Fruit fly (Drosophila melanogaster): Measurements from ENCODE around the gene CG13299.

The CG13299 gene

dm6 chr3L:6262644-6263404 is 30.7 kb upstream of the CG13299 start, which contains the start of gene Ldh (continued):
- peak; percentile 94 for TF ChIP-seq CG10631 (GFP tag; optimal IDR thresholded peaks at IDR 0.05)
- peak; percentile 96 for TF ChIP-seq achi (GFP tag; optimal IDR thresholded peaks at IDR 0.05)
- TF ChIP-seq vri (GFP tag; optimal IDR thresholded peaks at IDR 0.05), result peak; percentile 93
- peak; percentile 86 for TF ChIP-seq Ets21C (GFP tag; optimal IDR thresholded peaks at IDR 0.05)
- peak; percentile 98 for TF ChIP-seq Met (GFP tag; optimal IDR thresholded peaks at IDR 0.05)
- peak; percentile 97 for TF ChIP-seq acj6 (GFP tag; optimal IDR thresholded peaks at IDR 0.05)
- peak; percentile 86 for TF ChIP-seq fd59A (GFP tag; optimal IDR thresholded peaks at IDR 0.05)
- peak; percentile 90 for TF ChIP-seq CG11902 (GFP tag; optimal IDR thresholded peaks at IDR 0.05)
- peak; percentile 84 for TF ChIP-seq Ets96B (tag; optimal IDR thresholded peaks at IDR 0.05)
- TF ChIP-seq CG6808 (GFP tag; optimal IDR thresholded peaks at IDR 0.05), result peak; percentile 80

dm6 chr3L:6262076-6262504 is 29.9 kb upstream of the CG13299 start:
- TF ChIP-seq Ets96B (tag; optimal IDR thresholded peaks at IDR 0.05), result no peak
- no peak for TF ChIP-seq pdm3 (GFP tag; optimal IDR thresholded peaks at IDR 0.05)
- no peak for TF ChIP-seq CG32006 (GFP tag; optimal IDR thresholded peaks at IDR 0.05)
- no peak for TF ChIP-seq CG8632 (GFP tag; optimal IDR thresholded peaks at IDR 0.05)

dm6 chr3L:6261230-6261629 is 29.1 kb upstream of the CG13299 start:
- no peak for TF ChIP-seq achi (GFP tag; optimal IDR thresholded peaks at IDR 0.05)
- no peak for TF ChIP-seq CG3919 (GFP tag; optimal IDR thresholded peaks at IDR 0.05)
- TF ChIP-seq Eip93F (GFP tag; optimal IDR thresholded peaks at IDR 0.05), result no peak
- no peak for TF ChIP-seq CG31627 (GFP tag; optimal IDR thresholded peaks at IDR 0.05)
- TF ChIP-seq Smox (GFP tag; optimal IDR thresholded peaks at IDR 0.05), result no peak
- no peak for TF ChIP-seq Lpt (GFP tag; optimal IDR thresholded peaks at IDR 0.05)
- no peak for TF ChIP-seq Ets21C (GFP tag; optimal IDR thresholded peaks at IDR 0.05)
- no peak for TF ChIP-seq Hr38 (GFP tag; optimal IDR thresholded peaks at IDR 0.05)
- no peak for TF ChIP-seq CG6163 (GFP tag; IDR thresholded peaks at IDR 0.05)
- no peak for TF ChIP-seq dsx (GFP tag; optimal IDR thresholded peaks at IDR 0.05; ENCODE audit: poor library complexity, severe bottlenecking)
- no peak for TF ChIP-seq CG11902 (GFP tag; optimal IDR thresholded peaks at IDR 0.05)
- TF ChIP-seq lz (GFP tag; optimal IDR thresholded peaks at IDR 0.05), result no peak
- no peak for TF ChIP-seq CG11294 (GFP tag; IDR thresholded peaks at IDR 0.05)
- TF ChIP-seq vri (GFP tag; optimal IDR thresholded peaks at IDR 0.05), result no peak
- TF ChIP-seq ss (GFP tag; optimal IDR thresholded peaks at IDR 0.05), result no peak
- no peak for TF ChIP-seq CG8119 (GFP tag; IDR thresholded peaks at IDR 0.05)
- TF ChIP-seq CG7368 (GFP tag; optimal IDR thresholded peaks at IDR 0.05), result no peak
- TF ChIP-seq Sox102F (GFP tag; optimal IDR thresholded peaks at IDR 0.05), result no peak

- TF ChIP-seq Sox14 (GFP tag; optimal IDR thresholded peaks at IDR 0.05) (no peak), Eip93F (GFP tag; optimal IDR thresholded peaks at IDR 0.05) (no peak), Ets96B (tag; optimal IDR thresholded peaks at IDR 0.05) (no peak), Gug (GFP tag; IDR thresholded peaks at IDR 0.05) (no peak), CG34406 (GFP tag; optimal IDR thresholded peaks at IDR 0.05) (no peak), CG6808 (GFP tag; optimal IDR thresholded peaks at IDR 0.05) (no peak), Met (GFP tag; optimal IDR thresholded peaks at IDR 0.05) (no peak), fkh (GFP tag; optimal IDR thresholded peaks at IDR 0.05) (no peak), CG11294 (GFP tag; IDR thresholded peaks at IDR 0.05) (no peak), CG1621 (tag; optimal IDR thresholded peaks at IDR 0.05) (no peak), CG6792 (GFP tag; optimal IDR thresholded peaks at IDR 0.05) (no peak), ss (GFP tag; optimal IDR thresholded peaks at IDR 0.05) (no peak), topi (GFP tag; optimal IDR thresholded peaks at IDR 0.05) (no peak)
Measured at dm6 chr3L:6258660-6259059, 26.5 kb upstream of the CG13299 start, which contains the start of gene CG10163. TSS of gene CG10163 (minus strand) at chr3L:6258760.

All from whole organism, prepupa.